Fruit fly (Drosophila melanogaster): ENCODE measurements around the gene PGRP-SB1.

Gene PGRP-SB1

dm6 chr3L:16743906-16744704 is 16.3 kb upstream of the PGRP-SB1 start (continued):
- TF ChIP-seq CG15514 (GFP tag; optimal IDR thresholded peaks at IDR 0.05) (no peak), CG7963 (GFP tag; IDR thresholded peaks at IDR 0.05; ENCODE audit: partially characterized antibody) (no peak), CG4854 (GFP tag; optimal IDR thresholded peaks at IDR 0.05) (no peak), CG12236 (GFP tag; optimal IDR thresholded peaks at IDR 0.05) (no peak), sqz (GFP tag; optimal IDR thresholded peaks at IDR 0.05) (no peak), CG43689 (GFP tag; IDR thresholded peaks at IDR 0.05) (no peak), HLH54F (GFP tag; optimal IDR thresholded peaks at IDR 0.05) (no peak), CG13123 (GFP tag; optimal IDR thresholded peaks at IDR 0.05) (no peak), CG18262 (tag; optimal IDR thresholded peaks at IDR 0.05) (peak; percentile 72), CG3407 (GFP tag; optimal IDR thresholded peaks at IDR 0.05) (no peak), zfh1 (GFP tag; IDR thresholded peaks at IDR 0.05) (no peak), CG17829 (tag; optimal IDR thresholded peaks at IDR 0.05) (peak; percentile 74), Dref (GFP tag; IDR thresholded peaks at IDR 0.05) (no peak), E2f2 (GFP tag; IDR thresholded peaks at IDR 0.05) (no peak), Vsx1 (GFP tag; optimal IDR thresholded peaks at IDR 0.05) (no peak), pan (optimal IDR thresholded peaks at IDR 0.05) (no peak), pan (GFP tag; optimal IDR thresholded peaks at IDR 0.05 in 1 of 2, IDR thresholded peaks at IDR 0.05 in 1 of 2) (no peak), sens-2 (GFP tag; IDR thresholded peaks at IDR 0.05) (no peak), CG33213 (GFP tag; optimal IDR thresholded peaks at IDR 0.05) (no peak), CG15696 (tag; optimal IDR thresholded peaks at IDR 0.05) (peak; percentile 76), CG6854 (GFP tag; optimal IDR thresholded peaks at IDR 0.05) (no peak), Myb (GFP tag; optimal IDR thresholded peaks at IDR 0.05) (no peak), CG11398 (GFP tag; optimal IDR thresholded peaks at IDR 0.05) (no peak), CG30431 (GFP tag; optimal IDR thresholded peaks at IDR 0.05) (no peak), CG34422 (GFP tag; IDR thresholded peaks at IDR 0.05) (no peak), stc (GFP tag; IDR thresholded peaks at IDR 0.05) (no peak), lab (GFP tag; optimal IDR thresholded peaks at IDR 0.05) (no peak), fd96Cb (tag; optimal IDR thresholded peaks at IDR 0.05) (peak; percentile 13), HmgZ (tag; optimal IDR thresholded peaks at IDR 0.05) (no peak), jumu (GFP tag; optimal IDR thresholded peaks at IDR 0.05) (no peak), kni (GFP tag; optimal IDR thresholded peaks at IDR 0.05) (peak; percentile 27), CG31388 (GFP tag; optimal IDR thresholded peaks at IDR 0.05) (no peak), ara (GFP tag; IDR thresholded peaks at IDR 0.05) (no peak), lov (optimal IDR thresholded peaks at IDR 0.05) (no peak), lov (GFP tag; IDR thresholded peaks at IDR 0.05) (no peak), Pdp1 (GFP tag; optimal IDR thresholded peaks at IDR 0.05) (peak in 1 of 2 experiments; percentile 0), CG11247 (GFP tag; IDR thresholded peaks at IDR 0.05) (no peak), Rx (GFP tag; IDR thresholded peaks at IDR 0.05) (no peak), CG7786 (GFP tag; optimal IDR thresholded peaks at IDR 0.05) (no peak), ato (GFP tag; IDR thresholded peaks at IDR 0.05; ENCODE audit: partially characterized antibody) (no peak), dm (GFP tag; optimal IDR thresholded peaks at IDR 0.05) (no peak), CG9609 (GFP tag; optimal IDR thresholded peaks at IDR 0.05) (no peak), CG15601 (tag; optimal IDR thresholded peaks at IDR 0.05) (no peak), lbe (GFP tag; optimal IDR thresholded peaks at IDR 0.05) (no peak), Hsf (GFP tag; optimal IDR thresholded peaks at IDR 0.05) (no peak), Fer1 (GFP tag; optimal IDR thresholded peaks at IDR 0.05) (no peak), pfk (GFP tag; optimal IDR thresholded peaks at IDR 0.05) (no peak), Optix (GFP tag; IDR thresholded peaks at IDR 0.05) (no peak), MTF-1 (GFP tag; optimal IDR thresholded peaks at IDR 0.05; ENCODE audit: borderline replicate concordance) (no peak), CG6254 (GFP tag; optimal IDR thresholded peaks at IDR 0.05) (no peak), E2f1 (GFP tag; IDR thresholded peaks at IDR 0.05) (no peak)

Measured in whole organism, embryonic.